Worm (Caenorhabditis elegans): ENCODE results near the gene D2007.2.
A peak's percentile ranks its signal among the peaks of the same experiment; 100 is the strongest.

D2007.2 gene

DNA sequence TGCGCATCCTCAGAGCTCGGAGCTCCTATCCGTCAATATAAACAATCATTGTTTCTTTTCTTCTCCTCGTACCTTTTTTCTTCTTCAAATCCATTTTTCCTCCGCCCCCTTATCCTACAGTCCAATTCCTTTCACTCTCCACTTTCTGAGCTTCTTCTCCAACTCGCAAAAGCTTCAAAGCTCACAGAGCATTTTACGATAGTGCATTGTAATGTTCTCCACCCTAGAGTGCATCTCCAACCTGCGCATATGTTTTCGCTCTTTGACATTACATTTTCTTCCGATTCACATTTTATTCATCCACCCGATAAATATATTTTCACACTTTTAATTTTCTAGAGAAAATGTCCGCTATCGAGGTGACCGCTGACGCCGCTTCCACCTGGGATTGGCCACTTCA, 11.0 kb upstream of the D2007.2 start, which contains the start of gene hsp-12.2:
hsp-12.2 (plus strand) TSS at position 301 of the 400 bp plus-strand sequence.
- TF ChIP-seq ztf-23 (GFP tag; IDR thresholded peaks at IDR 0.05) (no peak), T22C8.4 (GFP tag; IDR thresholded peaks at IDR 0.05) (no peak), tab-1 (GFP tag; IDR thresholded peaks at IDR 0.05) (no peak), flt-1 (GFP tag; IDR thresholded peaks at IDR 0.05) (no peak), ref-1 (GFP tag; conservative IDR thresholded peaks at IDR 0.05) (no peak)

DNA sequence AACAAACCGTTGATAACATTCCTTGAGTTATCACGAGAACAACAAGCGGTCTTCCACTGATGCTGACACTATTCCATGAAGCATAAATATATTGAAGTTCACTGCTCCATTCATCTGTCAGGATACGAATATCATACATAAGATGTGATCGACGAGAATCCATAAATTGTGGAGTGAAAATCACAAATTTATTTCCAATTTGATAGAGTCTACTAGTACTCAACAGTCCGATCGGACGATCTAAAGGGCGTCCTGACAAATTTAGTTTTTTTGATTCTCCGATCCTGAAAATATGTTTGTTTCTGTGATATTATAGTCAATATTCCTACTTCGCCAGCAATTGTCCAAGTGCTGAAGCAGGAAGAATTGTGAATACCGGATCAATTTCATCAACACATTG, 6.5 kb upstream of the D2007.2 start:
- TF ChIP-seq med-1 (GFP tag; optimal IDR thresholded peaks at IDR 0.05; ENCODE audit: insufficient read depth) = no peak
- TF ChIP-seq ztf-23 (GFP tag; IDR thresholded peaks at IDR 0.05) = no peak
- no peak for TF ChIP-seq T22C8.4 (GFP tag; IDR thresholded peaks at IDR 0.05)
- no peak for TF ChIP-seq cog-1 (tag; optimal IDR thresholded peaks at IDR 0.05)
- TF ChIP-seq tab-1 (GFP tag; IDR thresholded peaks at IDR 0.05) = no peak
- no peak for TF ChIP-seq klf-2 (GFP tag; conservative IDR thresholded peaks at IDR 0.05)
- TF ChIP-seq ztf-29 (GFP tag; IDR thresholded peaks at IDR 0.05) = no peak
- TF ChIP-seq flt-1 (GFP tag; IDR thresholded peaks at IDR 0.05) = no peak
- TF ChIP-seq ref-1 (GFP tag; conservative IDR thresholded peaks at IDR 0.05) = no peak

- TF ChIP-seq ztf-23 (GFP tag; IDR thresholded peaks at IDR 0.05) (peak; percentile 72; the same call in 1 of the 2 replicates), klf-2 (GFP tag; conservative IDR thresholded peaks at IDR 0.05) (no peak), flt-1 (GFP tag; IDR thresholded peaks at IDR 0.05) (peak; percentile 81)
These were observed 4.1 kb upstream of the D2007.2 start, which contains the start of the genes C14B9.8 and mrpl-18 for ce11 chrIII:8144574-8145065. Gene C14B9.8, minus strand, starts transcription at chrIII:8144629. Gene mrpl-18, plus strand, starts transcription at chrIII:8145015.

DNA sequence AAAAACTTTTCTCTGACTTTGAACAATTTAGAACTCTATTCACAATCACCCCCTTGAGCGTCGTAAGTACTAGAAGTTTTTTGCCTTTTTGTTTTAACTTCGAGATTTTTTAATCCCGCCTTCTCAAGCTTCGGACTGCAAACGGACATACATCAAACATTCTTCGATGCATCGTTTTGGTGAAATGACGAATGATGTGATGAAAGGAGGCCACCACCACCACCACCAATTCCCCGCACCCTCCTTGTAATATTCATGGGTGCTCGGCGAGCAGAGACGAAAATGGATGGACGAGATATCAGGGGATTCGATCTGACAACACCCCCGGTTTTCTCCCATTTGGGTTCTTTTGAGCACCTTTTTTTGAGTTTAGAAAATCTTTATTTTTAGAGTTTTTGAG, 2.8 kb upstream of the D2007.2 start:
- TF ChIP-seq flt-1 (GFP tag; IDR thresholded peaks at IDR 0.05) (no peak), T22C8.4 (GFP tag; IDR thresholded peaks at IDR 0.05) (no peak), tab-1 (GFP tag; IDR thresholded peaks at IDR 0.05) (no peak), klf-2 (GFP tag; conservative IDR thresholded peaks at IDR 0.05) (no peak), med-1 (GFP tag; optimal IDR thresholded peaks at IDR 0.05; ENCODE audit: insufficient read depth) (no peak), ref-1 (GFP tag; conservative IDR thresholded peaks at IDR 0.05) (no peak), cog-1 (tag; optimal IDR thresholded peaks at IDR 0.05) (no peak), ztf-23 (GFP tag; IDR thresholded peaks at IDR 0.05) (no peak), ztf-29 (GFP tag; IDR thresholded peaks at IDR 0.05) (no peak)

ce11 chrIII:8154423-8154822, 5.7 kb downstream of the D2007.2 start:
- no peak for TF ChIP-seq klf-2 (GFP tag; conservative IDR thresholded peaks at IDR 0.05)
- no peak for TF ChIP-seq T22C8.4 (GFP tag; IDR thresholded peaks at IDR 0.05)
- TF ChIP-seq cog-1 (tag; optimal IDR thresholded peaks at IDR 0.05) = no peak
- no peak for TF ChIP-seq ztf-23 (GFP tag; IDR thresholded peaks at IDR 0.05)
- no peak for TF ChIP-seq ztf-29 (GFP tag; IDR thresholded peaks at IDR 0.05)
- no peak for TF ChIP-seq med-1 (GFP tag; optimal IDR thresholded peaks at IDR 0.05; ENCODE audit: insufficient read depth)
- TF ChIP-seq flt-1 (GFP tag; IDR thresholded peaks at IDR 0.05) = no peak
- no peak for TF ChIP-seq ref-1 (GFP tag; conservative IDR thresholded peaks at IDR 0.05)
- TF ChIP-seq tab-1 (GFP tag; IDR thresholded peaks at IDR 0.05) = no peak

DNA sequence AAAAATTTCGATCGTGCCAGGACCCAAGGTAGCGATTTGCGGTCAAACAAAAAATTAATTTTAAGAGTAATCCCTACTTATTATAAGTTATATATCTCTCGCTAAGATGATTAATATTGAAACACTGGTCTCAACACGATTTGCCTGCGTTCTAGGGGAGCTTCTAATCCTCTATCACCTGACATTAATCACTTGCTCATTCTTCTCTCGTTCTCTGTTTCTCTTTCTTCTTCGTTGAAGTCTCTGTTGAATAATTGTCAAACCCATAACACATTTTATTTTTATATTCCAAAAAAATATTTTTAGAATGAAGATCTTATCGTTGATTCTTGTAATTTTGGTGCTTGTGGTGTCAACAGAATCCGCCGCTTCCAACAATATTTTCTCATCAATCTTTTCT, 6.4 kb downstream of the D2007.2 start, which contains the start of gene D2007.1:
D2007.1 (plus strand) TSS at position 301 of the 400 bp plus-strand sequence.
- no peak for TF ChIP-seq flt-1 (GFP tag; IDR thresholded peaks at IDR 0.05)
- TF ChIP-seq ztf-23 (GFP tag; IDR thresholded peaks at IDR 0.05) = no peak
- no peak for TF ChIP-seq T22C8.4 (GFP tag; IDR thresholded peaks at IDR 0.05)

- no peak for TF ChIP-seq ztf-29 (GFP tag; IDR thresholded peaks at IDR 0.05)
- TF ChIP-seq ref-1 (GFP tag; conservative IDR thresholded peaks at IDR 0.05) = no peak
- TF ChIP-seq klf-2 (GFP tag; conservative IDR thresholded peaks at IDR 0.05) = no peak
- TF ChIP-seq cog-1 (tag; optimal IDR thresholded peaks at IDR 0.05) = no peak
- TF ChIP-seq flt-1 (GFP tag; IDR thresholded peaks at IDR 0.05) = no peak
- no peak for TF ChIP-seq med-1 (GFP tag; optimal IDR thresholded peaks at IDR 0.05; ENCODE audit: insufficient read depth)
- no peak for TF ChIP-seq tab-1 (GFP tag; IDR thresholded peaks at IDR 0.05)
- no peak for TF ChIP-seq ztf-23 (GFP tag; IDR thresholded peaks at IDR 0.05)
- no peak for TF ChIP-seq T22C8.4 (GFP tag; IDR thresholded peaks at IDR 0.05)
These were observed 9.5 kb downstream of the D2007.2 start, which contains the start of gene atg-13 for ce11 chrIII:8158140-8158786. Gene atg-13, minus strand, starts transcription at chrIII:8158190.

ce11 chrIII:8161238-8161637, 12.5 kb downstream of the D2007.2 start, which contains the start of gene inpp-5K:
Gene inpp-5K, minus strand, starts transcription at chrIII:8161338.
- TF ChIP-seq tab-1 (GFP tag; IDR thresholded peaks at IDR 0.05) (no peak), ref-1 (GFP tag; conservative IDR thresholded peaks at IDR 0.05) (no peak), klf-2 (GFP tag; conservative IDR thresholded peaks at IDR 0.05) (no peak), med-1 (GFP tag; optimal IDR thresholded peaks at IDR 0.05; ENCODE audit: insufficient read depth) (no peak), ztf-23 (GFP tag; IDR thresholded peaks at IDR 0.05) (no peak), T22C8.4 (GFP tag; IDR thresholded peaks at IDR 0.05) (no peak), flt-1 (GFP tag; IDR thresholded peaks at IDR 0.05) (no peak), ztf-29 (GFP tag; IDR thresholded peaks at IDR 0.05) (no peak), cog-1 (tag; optimal IDR thresholded peaks at IDR 0.05) (no peak)

- TF ChIP-seq cog-1 (tag; optimal IDR thresholded peaks at IDR 0.05) (no peak), ref-1 (GFP tag; conservative IDR thresholded peaks at IDR 0.05) (no peak), tab-1 (GFP tag; IDR thresholded peaks at IDR 0.05) (no peak), ztf-29 (GFP tag; IDR thresholded peaks at IDR 0.05) (no peak), klf-2 (GFP tag; conservative IDR thresholded peaks at IDR 0.05) (no peak), flt-1 (GFP tag; IDR thresholded peaks at IDR 0.05) (no peak), T22C8.4 (GFP tag; IDR thresholded peaks at IDR 0.05) (no peak), ztf-23 (GFP tag; IDR thresholded peaks at IDR 0.05) (no peak), med-1 (GFP tag; optimal IDR thresholded peaks at IDR 0.05; ENCODE audit: insufficient read depth) (no peak)
These were observed 14.5 kb downstream of the D2007.2 start, which contains the start of gene bath-42 for ce11 chrIII:8163283-8163682. Gene bath-42, minus strand, starts transcription at chrIII:8163383.
